Worm (Caenorhabditis elegans) whole organism, L4 larva: ENCODE data around the gene K11H12.9.

Source experiments
- F26F4.8 ChIP-seq: fragments of 200-800 bp; sonication (Bioruptor generic); conservative IDR thresholded peaks from 2 replicates; pipeline ENCODE4 v1.3.6; 2022; ENCODE audit warnings: missing genetic modification characterization, missing compliant biosample characterization
- F49E8.2 ChIP-seq: sonication (generic microtip); optimal IDR thresholded peaks from 2 replicates; lab custom pipeline; 2016; ENCODE audit warnings: missing compliant biosample characterization, mild to moderate bottlenecking, missing genetic modification characterization, borderline replicate concordance
- R02D3.7 ChIP-seq: fragments of 150-350 bp; sonication (generic microtip); optimal IDR thresholded peaks from 3 replicates; lab custom pipeline; 2014; ENCODE audit warnings: missing biosample characterization, missing genetic modification characterization
- T26A8.4 ChIP-seq: fragments of 200-800 bp; sonication (Bioruptor generic); IDR thresholded peaks from 2 replicates; pipeline ENCODE4 v1.3.6; 2022; ENCODE audit warnings: missing genetic modification characterization, missing compliant biosample characterization
- Y105C5A.15 ChIP-seq: fragments of 200-800 bp; sonication (Bioruptor generic); IDR thresholded peaks from 2 replicates; pipeline ENCODE4 v1.3.6; 2022; ENCODE audit warnings: missing genetic modification characterization, missing compliant biosample characterization
- Y5F2A.4 ChIP-seq: fragments of 200-800 bp; sonication (Bioruptor generic); optimal IDR thresholded peaks from 2 replicates; lab custom pipeline; 2018; ENCODE audit warnings: mild to moderate bottlenecking, missing genetic modification characterization, missing compliant biosample characterization
- ZK337.2 ChIP-seq: fragments of 200-800 bp; sonication (Bioruptor generic); IDR thresholded peaks from 2 replicates; pipeline ENCODE4 v1.3.6; 2022; ENCODE audit warnings: missing genetic modification reagents, missing genetic modification characterization, missing compliant biosample characterization
- aha-1 ChIP-seq: fragments of 150-350 bp; peaks from one replicate; lab custom pipeline; 2014; ENCODE audit warnings: missing biosample characterization, missing genetic modification characterization
- ceh-20 ChIP-seq: fragments of 200-800 bp; sonication (Bioruptor generic); IDR thresholded peaks from 2 replicates; pipeline ENCODE4 v1.3.6; 2022; ENCODE audit warnings: missing genetic modification reagents, missing genetic modification characterization, missing compliant biosample characterization
- ceh-62 ChIP-seq: sonication (generic microtip); optimal IDR thresholded peaks from 2 replicates; lab custom pipeline; 2017; ENCODE audit warnings: missing biosample characterization, missing genetic modification characterization
- cey-2 ChIP-seq: sonication (generic microtip); optimal IDR thresholded peaks from 3 replicates; lab custom pipeline; 2017; ENCODE audit warnings: missing genetic modification characterization, mild to moderate bottlenecking, missing compliant biosample characterization, antibody characterized with exemption, borderline replicate concordance; ENCODE audit not compliant: insufficient read depth
- ctbp-1 ChIP-seq: fragments of 200-800 bp; sonication (Bioruptor generic); IDR thresholded peaks from 2 replicates; pipeline ENCODE4 v1.3.6; 2022; ENCODE audit warnings: missing genetic modification reagents, missing genetic modification characterization, missing compliant biosample characterization
- daf-16 ChIP-seq, 3 experiments: sonication (generic microtip); optimal IDR thresholded peaks; 2 replicates each; lab custom pipeline; 2016 to 2017; ENCODE audit warnings: missing genetic modification characterization in 3 of 3, missing genetic modification reagents in 3 of 3, mild to moderate bottlenecking in 2 of 3, missing compliant biosample characterization in 2 of 3, missing biosample characterization in 1 of 3, moderate library complexity in 1 of 3
- daf-8 ChIP-seq: fragments of 200-800 bp; sonication (Bioruptor generic); IDR thresholded peaks from 2 replicates; pipeline ENCODE4 v1.3.6; 2022; ENCODE audit warnings: missing genetic modification characterization, missing compliant biosample characterization
- dpl-1 ChIP-seq: fragments of 150-350 bp; optimal IDR thresholded peaks from 2 replicates; lab custom pipeline; 2014; ENCODE audit warnings: missing biosample characterization, missing genetic modification reagents, missing genetic modification characterization
- hif-1 ChIP-seq, 2 experiments: sonication (generic microtip); optimal IDR thresholded peaks; 2 replicates each; lab custom pipeline; 2016 to 2017; ENCODE audit warnings: missing compliant biosample characterization in 2 of 2, missing genetic modification characterization in 2 of 2, missing genetic modification reagents in 2 of 2, missing genotype in 2 of 2, mild to moderate bottlenecking in 1 of 2
- hlh-11 ChIP-seq: fragments of 200-800 bp; sonication (Bioruptor generic); optimal IDR thresholded peaks from 2 replicates; lab custom pipeline; 2018; ENCODE audit warnings: mild to moderate bottlenecking, missing genetic modification characterization, missing compliant biosample characterization
- hlh-30 ChIP-seq: sonication (generic microtip); optimal IDR thresholded peaks from 2 replicates; lab custom pipeline; 2017; ENCODE audit warnings: antibody characterized with exemption, mild to moderate bottlenecking, missing genetic modification characterization, missing compliant biosample characterization; ENCODE audit not compliant: insufficient read depth
- lin-1 ChIP-seq: fragments of 200-800 bp; sonication (Bioruptor generic); IDR thresholded peaks from 2 replicates; pipeline ENCODE4 v1.3.6; 2022; ENCODE audit warnings: missing genetic modification reagents, missing genetic modification characterization, missing compliant biosample characterization
- lin-15B ChIP-seq: fragments of 150-350 bp; sonication (generic microtip); optimal IDR thresholded peaks from 3 replicates; lab custom pipeline; 2014; ENCODE audit warnings: missing biosample characterization, missing genetic modification characterization
- lin-38 ChIP-seq: fragments of 200-800 bp; sonication (Bioruptor generic); IDR thresholded peaks from 2 replicates; pipeline ENCODE4 v1.3.6; 2022; ENCODE audit warnings: missing genetic modification reagents, missing genetic modification characterization, missing compliant biosample characterization
- lir-3 ChIP-seq: sonication (generic microtip); optimal IDR thresholded peaks from 2 replicates; lab custom pipeline; 2016; ENCODE audit warnings: mild to moderate bottlenecking, missing genetic modification characterization, missing compliant biosample characterization
- lsy-2 ChIP-seq, 2 experiments: fragments of 150-350 bp in 1 of 2; sonication (generic microtip) in 1 of 2; optimal IDR thresholded peaks; 2 replicates each; lab custom pipeline; 2014 to 2017; ENCODE audit warnings: missing biosample characterization in 2 of 2, missing genetic modification characterization in 2 of 2
- mdl-1 ChIP-seq, 2 experiments: fragments of 150-350 bp in 1 of 2; sonication (generic microtip) in 1 of 2; optimal IDR thresholded peaks; 2 replicates each; lab custom pipeline; 2014 to 2017; ENCODE audit warnings: missing biosample characterization in 2 of 2, missing genetic modification characterization in 2 of 2
- mes-2 ChIP-seq: sonication (generic microtip); optimal IDR thresholded peaks from 2 replicates; lab custom pipeline; 2016; ENCODE audit warnings: missing genotype, mild to moderate bottlenecking, missing genetic modification characterization, missing compliant biosample characterization; ENCODE audit not compliant: poor library complexity, severe bottlenecking
- nhr-11 ChIP-seq: fragments of 150-350 bp; optimal IDR thresholded peaks from 2 replicates; lab custom pipeline; 2014; ENCODE audit warnings: missing biosample characterization, missing genetic modification characterization
- nhr-111 ChIP-seq: fragments of 200-800 bp; sonication (Bioruptor generic); optimal IDR thresholded peaks from 2 replicates; lab custom pipeline; 2018; ENCODE audit warnings: mild to moderate bottlenecking, missing genetic modification characterization, missing compliant biosample characterization
- nhr-25 ChIP-seq: sonication (generic microtip); optimal IDR thresholded peaks from 2 replicates; lab custom pipeline; 2017; ENCODE audit warnings: missing genetic modification characterization, mild to moderate bottlenecking, missing compliant biosample characterization, antibody characterized with exemption, moderate library complexity, borderline replicate concordance; ENCODE audit not compliant: insufficient read depth
- nhr-41 ChIP-seq: fragments of 200-800 bp; sonication (Bioruptor generic); IDR thresholded peaks from 2 replicates; pipeline ENCODE4 v1.3.6; 2022; ENCODE audit warnings: missing genetic modification reagents, missing genetic modification characterization, missing compliant biosample characterization
- nhr-42 ChIP-seq: fragments of 200-800 bp; sonication (Bioruptor generic); IDR thresholded peaks from 2 replicates; pipeline ENCODE4 v1.3.6; 2022; ENCODE audit warnings: missing genetic modification characterization, missing compliant biosample characterization
- nhr-76 ChIP-seq: fragments of 150-350 bp; optimal IDR thresholded peaks from 2 replicates; lab custom pipeline; 2014; ENCODE audit warnings: missing biosample characterization, missing genetic modification characterization
- nhr-77 ChIP-seq: fragments of 150-350 bp; optimal IDR thresholded peaks from 2 replicates; lab custom pipeline; 2014; ENCODE audit warnings: missing biosample characterization, missing genetic modification characterization
- pqm-1 ChIP-seq: sonication (generic microtip); optimal IDR thresholded peaks from 2 replicates; lab custom pipeline; 2017; ENCODE audit warnings: missing biosample characterization, missing genetic modification characterization
- saeg-2 ChIP-seq: fragments of 200-800 bp; sonication (Bioruptor generic); IDR thresholded peaks from 2 replicates; pipeline ENCODE4 v1.3.6; 2022; ENCODE audit warnings: missing genetic modification reagents, missing genetic modification characterization, missing compliant biosample characterization
- set-16 ChIP-seq: fragments of 200-800 bp; sonication (Bioruptor generic); IDR thresholded peaks from 2 replicates; pipeline ENCODE4 v1.3.6; 2022; ENCODE audit warnings: missing genetic modification reagents, missing genetic modification characterization, missing compliant biosample characterization
- skn-1 ChIP-seq: fragments of 150-350 bp; optimal IDR thresholded peaks from 2 replicates; lab custom pipeline; 2014; ENCODE audit warnings: missing biosample characterization, missing genetic modification characterization
- snpc-4 ChIP-seq: fragments of 150-350 bp; optimal IDR thresholded peaks from 2 replicates; lab custom pipeline; 2014; ENCODE audit warnings: missing biosample characterization, missing genetic modification characterization
- spr-1 ChIP-seq: sonication (generic microtip); optimal IDR thresholded peaks from 2 replicates; lab custom pipeline; 2016; ENCODE audit warnings: mild to moderate bottlenecking, missing genetic modification characterization, missing compliant biosample characterization
- tag-97 ChIP-seq: fragments of 200-800 bp; sonication (Bioruptor generic); IDR thresholded peaks from 2 replicates; pipeline ENCODE4 v1.3.6; 2022; ENCODE audit warnings: missing genetic modification characterization, missing compliant biosample characterization
- tra-1 ChIP-seq: fragments of 200-800 bp; sonication (Bioruptor generic); IDR thresholded peaks from 2 replicates; pipeline ENCODE4 v1.3.6; 2022; ENCODE audit warnings: missing genetic modification reagents, missing genetic modification characterization, missing compliant biosample characterization
- unc-130 ChIP-seq: sonication (generic microtip); optimal IDR thresholded peaks from 2 replicates; lab custom pipeline; 2016; ENCODE audit warnings: missing genetic modification reagents, missing genetic modification characterization, missing compliant biosample characterization
- unc-39 ChIP-seq: sonication (generic microtip); optimal IDR thresholded peaks from 2 replicates; lab custom pipeline; 2017; ENCODE audit warnings: missing biosample characterization, missing genetic modification characterization
- unc-62 ChIP-seq, 3 experiments: fragments of 150-350 bp in 1 of 3; sonication (generic microtip); optimal IDR thresholded peaks in 2 of 3; peaks in 1 of 3; 1 replicate in 1 of 3; 2 replicates in 2 of 3; lab custom pipeline; 2014 to 2017; ENCODE audit warnings: missing biosample characterization in 3 of 3, missing genetic modification characterization in 3 of 3, missing genetic modification reagents in 3 of 3, missing genotype in 1 of 3
- vab-7 ChIP-seq: fragments of 200-800 bp; sonication (Bioruptor generic); IDR thresholded peaks from 2 replicates; pipeline ENCODE4 v1.3.6; 2022; ENCODE audit warnings: missing genetic modification reagents, missing genetic modification characterization, missing compliant biosample characterization
- zag-1 ChIP-seq: fragments of 150-350 bp; optimal IDR thresholded peaks from 2 replicates; lab custom pipeline; 2014; ENCODE audit warnings: missing biosample characterization, missing genetic modification characterization
- zfp-2 ChIP-seq: sonication (generic microtip); optimal IDR thresholded peaks from 2 replicates; lab custom pipeline; 2016; ENCODE audit warnings: mild to moderate bottlenecking, missing genetic modification characterization, missing compliant biosample characterization
- zfp-3 ChIP-seq: fragments of 200-800 bp; sonication (Bioruptor generic); conservative IDR thresholded peaks from 2 replicates; pipeline ENCODE4 v1.3.6; 2022; ENCODE audit warnings: missing genetic modification reagents, missing genetic modification characterization, missing compliant biosample characterization
- zip-11 ChIP-seq: fragments of 200-800 bp; sonication (Bioruptor generic); IDR thresholded peaks from 2 replicates; pipeline ENCODE4 v1.3.6; 2022; ENCODE audit warnings: missing genetic modification characterization, missing compliant biosample characterization

The K11H12.9 gene

DNA sequence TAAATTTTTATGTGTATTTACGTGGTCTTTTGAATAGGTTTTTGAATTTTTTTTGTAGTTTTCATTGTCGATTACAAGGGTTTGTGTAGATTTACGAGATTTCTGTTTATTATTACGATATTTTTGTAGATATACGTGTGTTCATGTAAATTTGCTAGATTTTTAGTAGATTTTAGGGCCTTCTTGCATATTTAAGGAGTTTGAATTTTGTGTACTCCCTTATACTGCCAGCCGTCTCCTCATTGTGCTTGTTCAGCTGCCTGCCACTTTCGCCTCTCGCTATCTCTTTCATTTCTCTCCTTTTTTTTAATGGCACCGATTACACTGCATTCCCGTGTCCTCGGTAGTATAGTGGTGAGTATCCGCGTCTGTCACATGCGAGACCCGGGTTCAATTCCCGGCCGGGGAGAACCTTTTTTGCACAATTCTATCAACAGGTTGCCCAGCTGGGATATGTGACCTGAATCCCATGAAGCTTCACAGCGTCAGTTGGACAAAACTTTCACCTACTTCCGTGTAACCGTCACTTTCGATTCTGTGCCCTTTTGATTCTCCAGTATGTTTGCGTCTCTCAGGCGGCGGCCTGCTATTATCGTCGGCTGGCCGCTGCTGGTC lies 33.4 kb downstream of the K11H12.9 start (continued):
- TF ChIP-seq T26A8.4: no peak; the same call in 1 of the 2 replicates
- peak; percentile 35 for TF ChIP-seq nhr-11
- TF ChIP-seq nhr-77 (tag; lab: Kevin White, UChicago): no peak
- no peak for TF ChIP-seq snpc-4 (tag; lab: Kevin White, UChicago)
- TF ChIP-seq saeg-2 (GFP tag; lab: Robert Waterston, UW): 0 out of 2 replicates have a peak, but pooled peaks have one; percentile 12
- peak; percentile 50; the same call in 1 of the 2 replicates for TF ChIP-seq set-16 (GFP tag; lab: Robert Waterston, UW)
- no peak for TF ChIP-seq ceh-62
- peak; percentile 82 for TF ChIP-seq nhr-111 (GFP tag; lab: Kevin White, UChicago)
- TF ChIP-seq lin-38 (GFP tag; lab: Robert Waterston, UW): peak; percentile 80; the same call in 1 of the 2 replicates
- TF ChIP-seq zip-11 (GFP tag; lab: Robert Waterston, UW): no peak; the same call in 1 of the 2 replicates
- peak; percentile 84 for TF ChIP-seq hlh-11 (tag; lab: Kevin White, UChicago)
- peak; percentile 78 for TF ChIP-seq mes-2 (tag; lab: Kevin White, UChicago)
- no peak for TF ChIP-seq pqm-1
- TF ChIP-seq nhr-42 (GFP tag; lab: Robert Waterston, UW): peak; percentile 73; the same call in 1 of the 2 replicates
- TF ChIP-seq tag-97 (GFP tag; lab: Robert Waterston, UW): no peak
- TF ChIP-seq hif-1 (tag; optimal IDR thresholded peaks at IDR 0.05; lab: Kevin White, UChicago): peak in 1 of 2 experiments; percentile 62
- TF ChIP-seq vab-7 (GFP tag; lab: Robert Waterston, UW): peak; percentile 81
- TF ChIP-seq ceh-20 (GFP tag; lab: Robert Waterston, UW): peak; percentile 52; the same call in 1 of the 2 replicates
- TF ChIP-seq R02D3.7 (tag; lab: Kevin White, UChicago): peak; percentile 6
- TF ChIP-seq zfp-2 (tag; lab: Kevin White, UChicago): peak; percentile 19
- no peak for TF ChIP-seq spr-1
- no peak for TF ChIP-seq zag-1 (tag; lab: Kevin White, UChicago)
- no peak for TF ChIP-seq skn-1 (tag; lab: Kevin White, UChicago)
- peak; percentile 30; the same call in 1 of the 2 replicates for TF ChIP-seq lin-1 (GFP tag; lab: Robert Waterston, UW)
- TF ChIP-seq cey-2 (tag; lab: Kevin White, UChicago): no peak
- peak in 1 of 2 experiments; percentile 87 for TF ChIP-seq unc-62 (GFP tag; optimal IDR thresholded peaks at IDR 0.05 in 1 of 2; lab: Kevin White, UChicago)
- TF ChIP-seq unc-62 (tag; optimal IDR thresholded peaks at IDR 0.05; lab: Kevin White, UChicago): no peak
- TF ChIP-seq ctbp-1 (GFP tag; lab: Robert Waterston, UW): peak; percentile 81
- TF ChIP-seq tra-1: peak; percentile 76
- TF ChIP-seq Y105C5A.15 (GFP tag; lab: Robert Waterston, UW): peak; percentile 75
- TF ChIP-seq zfp-3 (GFP tag; lab: Robert Waterston, UW): peak; percentile 70; the same call in 1 of the 2 replicates
- peak in 1 of 2 experiments; percentile 78 for TF ChIP-seq daf-16 (GFP tag; optimal IDR thresholded peaks at IDR 0.05; lab: Kevin White, UChicago)
- peak; percentile 62 for TF ChIP-seq daf-16 (tag; optimal IDR thresholded peaks at IDR 0.05; lab: Kevin White, UChicago)
- TF ChIP-seq mdl-1 (tag; optimal IDR thresholded peaks at IDR 0.05; lab: Kevin White, UChicago): peak in 1 of 2 experiments; percentile 73
- no peak for TF ChIP-seq unc-39
- TF ChIP-seq lin-15B (tag; lab: Kevin White, UChicago): no peak
- peak; percentile 69 for TF ChIP-seq Y5F2A.4 (GFP tag; lab: Kevin White, UChicago)
- peak; percentile 68 for TF ChIP-seq unc-130 (GFP tag; lab: Kevin White, UChicago)
- TF ChIP-seq aha-1 (tag; lab: Kevin White, UChicago): peak; percentile 94
- peak; percentile 80; the same call in 1 of the 2 replicates for TF ChIP-seq nhr-41 (GFP tag; lab: Robert Waterston, UW)
- no peak for TF ChIP-seq daf-8 (GFP tag; lab: Robert Waterston, UW)
- peak; percentile 90 for TF ChIP-seq hlh-30 (tag; lab: Kevin White, UChicago)
- no peak for TF ChIP-seq nhr-25
- TF ChIP-seq nhr-76 (tag; lab: Kevin White, UChicago): no peak
- TF ChIP-seq lsy-2 (tag; optimal IDR thresholded peaks at IDR 0.05; lab: Kevin White, UChicago): no peak
- TF ChIP-seq F49E8.2 (tag; lab: Kevin White, UChicago): peak; percentile 2
- peak; percentile 73 for TF ChIP-seq F26F4.8 (GFP tag; lab: Robert Waterston, UW)
- peak; percentile 65 for TF ChIP-seq ZK337.2 (GFP tag; lab: Robert Waterston, UW)
- TF ChIP-seq dpl-1 (GFP tag; lab: Kevin White, UChicago): peak; percentile 18
- TF ChIP-seq lir-3: peak; percentile 62
